Worm (Caenorhabditis elegans) whole organism, L1 larva: ENCODE data around the gene aat-2.

ENCODE experiments used
- C16A3.4 ChIP-seq: fragments of 150-350 bp; optimal IDR thresholded peaks from 2 replicates; lab custom pipeline; 2014; ENCODE audit warnings: missing biosample characterization, missing genetic modification characterization
- C34B4.2 ChIP-seq: sonication (generic microtip); optimal IDR thresholded peaks from 2 replicates; lab custom pipeline; 2017; ENCODE audit warnings: mild to moderate bottlenecking, missing genetic modification characterization, missing compliant biosample characterization
- ama-1 ChIP-seq: fragments of 150-350 bp; optimal IDR thresholded peaks from 2 replicates; lab custom pipeline; 2014
- ceh-82 ChIP-seq, 3 experiments: fragments of 150-350 bp in 1 of 3; sonication (generic microtip) in 2 of 3; optimal IDR thresholded peaks; 2 replicates each; lab custom pipeline; 2014 to 2017; ENCODE audit warnings: missing biosample characterization in 3 of 3, missing genetic modification characterization in 3 of 3
- ceh-88 ChIP-seq: fragments of 200-800 bp; sonication (Bioruptor generic); IDR thresholded peaks from 2 replicates; pipeline ENCODE4 v1.3.6; 2022; ENCODE audit warnings: missing genetic modification characterization, missing compliant biosample characterization
- dsc-1 ChIP-seq: sonication (generic microtip); optimal IDR thresholded peaks from 2 replicates; lab custom pipeline; 2016; ENCODE audit warnings: mild to moderate bottlenecking, missing genetic modification characterization, missing compliant biosample characterization
- efl-1 ChIP-seq, 4 experiments: fragments of 150-350 bp; optimal IDR thresholded peaks in 3 of 4; peaks in 1 of 4; 1 replicate in 1 of 4; 2 replicates in 3 of 4; lab custom pipeline; 2014; ENCODE audit warnings: missing biosample characterization in 2 of 4, missing genetic modification characterization in 2 of 4, missing genetic modification reagents in 2 of 4
- elt-2 ChIP-seq: sonication (generic microtip); optimal IDR thresholded peaks from 2 replicates; lab custom pipeline; 2016; ENCODE audit warnings: missing genetic modification characterization, mild to moderate bottlenecking, inconsistent platforms, missing compliant biosample characterization, missing genetic modification reagents
- fkh-10 ChIP-seq: sonication (generic microtip); optimal IDR thresholded peaks from 2 replicates; lab custom pipeline; 2017; ENCODE audit warnings: missing biosample characterization, missing genetic modification reagents, missing genetic modification characterization
- fkh-4 ChIP-seq: sonication (generic microtip); optimal IDR thresholded peaks from 2 replicates; lab custom pipeline; 2016; ENCODE audit warnings: missing compliant biosample characterization, missing genetic modification characterization, borderline replicate concordance
- fkh-8 ChIP-seq: sonication (generic microtip); optimal IDR thresholded peaks from 2 replicates; lab custom pipeline; 2016; ENCODE audit warnings: mild to moderate bottlenecking, missing genetic modification characterization, missing compliant biosample characterization
- hlh-4 ChIP-seq: sonication (generic microtip); optimal IDR thresholded peaks from 2 replicates; lab custom pipeline; 2016; ENCODE audit warnings: mild to moderate bottlenecking, missing genetic modification characterization, missing compliant biosample characterization
- irx-1 ChIP-seq: sonication (generic microtip); optimal IDR thresholded peaks from 2 replicates; lab custom pipeline; 2016; ENCODE audit warnings: missing genetic modification characterization, missing compliant biosample characterization
- lin-13 ChIP-seq: fragments of 150-350 bp; optimal IDR thresholded peaks from 2 replicates; lab custom pipeline; 2014; ENCODE audit warnings: missing biosample characterization, missing genetic modification reagents, missing genetic modification characterization
- lin-14 ChIP-seq: fragments of 200-800 bp; sonication (Bioruptor generic); optimal IDR thresholded peaks from 2 replicates; lab custom pipeline; 2018; ENCODE audit warnings: mild to moderate bottlenecking, missing genetic modification characterization, moderate library complexity, missing compliant biosample characterization
- lin-39 ChIP-seq: fragments of 150-350 bp; optimal IDR thresholded peaks from 2 replicates; lab custom pipeline; 2014; ENCODE audit warnings: missing biosample characterization, missing genetic modification reagents, missing genetic modification characterization
- mab-9 ChIP-seq: fragments of 200-800 bp; sonication (Bioruptor generic); IDR thresholded peaks from 2 replicates; pipeline ENCODE4 v1.3.6; 2022; ENCODE audit warnings: missing genetic modification reagents, missing genetic modification characterization, missing compliant biosample characterization
- mef-2 ChIP-seq: fragments of 150-350 bp; optimal IDR thresholded peaks from 2 replicates; lab custom pipeline; 2014; ENCODE audit warnings: missing biosample characterization, missing genetic modification characterization
- nhr-20 ChIP-seq: sonication (generic microtip); optimal IDR thresholded peaks from 2 replicates; lab custom pipeline; 2016; ENCODE audit warnings: mild to moderate bottlenecking, missing genetic modification characterization, missing compliant biosample characterization
- nhr-47 ChIP-seq: sonication (generic microtip); optimal IDR thresholded peaks from 2 replicates; lab custom pipeline; 2016; ENCODE audit warnings: mild to moderate bottlenecking, missing genetic modification characterization, moderate library complexity, missing compliant biosample characterization
- nhr-71 ChIP-seq: sonication (generic microtip); optimal IDR thresholded peaks from 2 replicates; lab custom pipeline; 2016; ENCODE audit warnings: mild to moderate bottlenecking, missing genetic modification characterization, moderate library complexity, missing compliant biosample characterization
- nhr-85 ChIP-seq: sonication (generic microtip); peaks from one replicate; lab custom pipeline; 2016; ENCODE audit warnings: missing genetic modification characterization, inconsistent platforms, missing compliant biosample characterization
- pax-3 ChIP-seq: fragments of 200-800 bp; sonication (Bioruptor generic); optimal IDR thresholded peaks from 2 replicates; lab custom pipeline; 2018; ENCODE audit warnings: mild to moderate bottlenecking, missing genetic modification characterization, moderate library complexity, missing compliant biosample characterization
- pqm-1 ChIP-seq: sonication (generic microtip); optimal IDR thresholded peaks from 3 replicates; lab custom pipeline; 2017; ENCODE audit warnings: missing biosample characterization, missing genetic modification characterization
- rnt-1 ChIP-seq: sonication (generic microtip); optimal IDR thresholded peaks from 2 replicates; lab custom pipeline; 2016; ENCODE audit warnings: mild to moderate bottlenecking, missing genetic modification characterization, moderate library complexity, missing compliant biosample characterization
- snpc-4 ChIP-seq: fragments of 150-350 bp; optimal IDR thresholded peaks from 2 replicates; lab custom pipeline; 2014; ENCODE audit warnings: missing biosample characterization, missing genetic modification characterization
- snu-23 ChIP-seq: sonication (generic microtip); optimal IDR thresholded peaks from 2 replicates; lab custom pipeline; 2016; ENCODE audit warnings: missing genetic modification characterization, missing compliant biosample characterization
- sox-4 ChIP-seq: sonication (generic microtip); optimal IDR thresholded peaks from 2 replicates; lab custom pipeline; 2016; ENCODE audit warnings: missing genetic modification characterization, missing compliant biosample characterization
- swsn-7 ChIP-seq: sonication (generic microtip); optimal IDR thresholded peaks from 2 replicates; lab custom pipeline; 2016; ENCODE audit warnings: missing genetic modification characterization, missing compliant biosample characterization
- tbx-2 ChIP-seq: sonication (generic microtip); optimal IDR thresholded peaks from 2 replicates; lab custom pipeline; 2016; ENCODE audit warnings: missing genetic modification characterization, missing compliant biosample characterization
- unc-130 ChIP-seq: fragments of 150-350 bp; optimal IDR thresholded peaks from 2 replicates; lab custom pipeline; 2017; ENCODE audit warnings: missing biosample characterization, missing genetic modification characterization, inconsistent platforms
- unc-98 ChIP-seq: fragments of 200-800 bp; sonication (Bioruptor generic); IDR thresholded peaks from 2 replicates; pipeline ENCODE4 v1.3.6; 2022; ENCODE audit warnings: missing genetic modification characterization, missing compliant biosample characterization
- vab-15 ChIP-seq: sonication (generic microtip); optimal IDR thresholded peaks from 2 replicates; lab custom pipeline; 2017; ENCODE audit warnings: missing genotype, mild to moderate bottlenecking, missing genetic modification characterization, missing compliant biosample characterization
- zag-1 ChIP-seq: fragments of 150-350 bp; optimal IDR thresholded peaks from 2 replicates; lab custom pipeline; 2014; ENCODE audit warnings: missing biosample characterization, missing genetic modification characterization

aat-2 gene

ce11 chrV:9271835-9272234 lies 25.7 kb upstream of the aat-2 start:
- no peak for TF ChIP-seq pqm-1 (tag; lab: Kevin White, UChicago)
- no peak for TF ChIP-seq ceh-82 (tag; optimal IDR thresholded peaks at IDR 0.05; lab: Kevin White, UChicago)
- peak; percentile 91 for TF ChIP-seq fkh-4 (tag; lab: Kevin White, UChicago)
- peak; percentile 56 for TF ChIP-seq nhr-85
- peak; percentile 30 for TF ChIP-seq nhr-71 (tag; lab: Kevin White, UChicago)
- no peak for TF ChIP-seq ama-1 (lab: Kevin White, UChicago)
- TF ChIP-seq fkh-8 (tag; lab: Kevin White, UChicago): peak; percentile 42
- peak; percentile 98 for TF ChIP-seq dsc-1 (tag; lab: Kevin White, UChicago)
- TF ChIP-seq nhr-20 (tag; lab: Kevin White, UChicago): no peak

- TF ChIP-seq nhr-20 (tag; lab: Kevin White, UChicago) (peak; percentile 25), rnt-1 (tag; lab: Kevin White, UChicago) (peak; percentile 32), efl-1 (optimal IDR thresholded peaks at IDR 0.05; lab: Kevin White, UChicago) (no peak), efl-1 (GFP tag; optimal IDR thresholded peaks at IDR 0.05 in 1 of 2; lab: Kevin White, UChicago) (peak in 1 of 2 experiments; percentile 38), swsn-7 (tag; lab: Kevin White, UChicago) (no peak), lin-14 (GFP tag; lab: Kevin White, UChicago) (peak; percentile 68), dsc-1 (tag; lab: Kevin White, UChicago) (peak; percentile 24), snpc-4 (tag; lab: Kevin White, UChicago) (no peak), nhr-71 (tag; lab: Kevin White, UChicago) (peak; percentile 55)
Observed at ce11 chrV:9270442-9270841, 24.3 kb upstream of the aat-2 start.

ce11 chrV:9268202-9268601 lies 22.0 kb upstream of the aat-2 start:
- TF ChIP-seq fkh-8 (tag; lab: Kevin White, UChicago) (peak; percentile 5), efl-1 (optimal IDR thresholded peaks at IDR 0.05; lab: Kevin White, UChicago) (no peak), efl-1 (GFP tag; optimal IDR thresholded peaks at IDR 0.05 in 1 of 2; lab: Kevin White, UChicago) (peak in 1 of 2 experiments; percentile 9), dsc-1 (tag; lab: Kevin White, UChicago) (peak; percentile 68), irx-1 (no peak)

ce11 chrV:9266399-9266798 lies 20.2 kb upstream of the aat-2 start, which contains the start of gene slc-17.7:
slc-17.7 (minus strand) TSS chrV:9266499.
- TF ChIP-seq nhr-71 (tag; lab: Kevin White, UChicago) (no peak), lin-39 (tag; lab: Kevin White, UChicago) (no peak), unc-130 (tag; lab: Kevin White, UChicago) (no peak), C34B4.2 (no peak), vab-15 (tag; lab: Kevin White, UChicago) (no peak), tbx-2 (tag; lab: Kevin White, UChicago) (no peak), irx-1 (no peak), zag-1 (no peak), fkh-8 (tag; lab: Kevin White, UChicago) (no peak)

ce11 chrV:9262708-9263107 lies 16.5 kb upstream of the aat-2 start:
- peak; percentile 10 for TF ChIP-seq elt-2 (tag; lab: Kevin White, UChicago)
- TF ChIP-seq nhr-85: no peak
- peak; percentile 13 for TF ChIP-seq nhr-20 (tag; lab: Kevin White, UChicago)

ce11 chrV:9261492-9261891 lies 15.3 kb upstream of the aat-2 start, which contains the start of gene nhr-36:
nhr-36 (minus strand) TSS chrV:9261592.
- peak; percentile 24 for TF ChIP-seq fkh-8 (tag; lab: Kevin White, UChicago)
- no peak for TF ChIP-seq mef-2 (tag; lab: Kevin White, UChicago)
- peak; percentile 36 for TF ChIP-seq nhr-71 (tag; lab: Kevin White, UChicago)
- peak; percentile 32 for TF ChIP-seq nhr-47 (tag; lab: Kevin White, UChicago)

- TF ChIP-seq lin-14 (GFP tag; lab: Kevin White, UChicago) (no peak), hlh-4 (tag; lab: Kevin White, UChicago) (peak; percentile 58), zag-1 (no peak), unc-98 (GFP tag; lab: Robert Waterston, UW) (no peak), fkh-10 (GFP tag; lab: Kevin White, UChicago) (no peak), dsc-1 (tag; lab: Kevin White, UChicago) (peak; percentile 73), swsn-7 (tag; lab: Kevin White, UChicago) (peak; percentile 12), nhr-47 (tag; lab: Kevin White, UChicago) (peak; percentile 43), sox-4 (tag; lab: Kevin White, UChicago) (peak; percentile 68), ceh-88 (GFP tag; lab: Robert Waterston, UW) (no peak), pax-3 (tag; lab: Kevin White, UChicago) (peak; percentile 60), fkh-8 (tag; lab: Kevin White, UChicago) (peak; percentile 84), mab-9 (no peak), C16A3.4 (tag; lab: Kevin White, UChicago) (no peak), nhr-71 (tag; lab: Kevin White, UChicago) (peak; percentile 80), tbx-2 (tag; lab: Kevin White, UChicago) (no peak), lin-13 (GFP tag; lab: Kevin White, UChicago) (no peak), snu-23 (GFP tag; lab: Kevin White, UChicago) (no peak)
Observed at ce11 chrV:9260411-9260810, 14.3 kb upstream of the aat-2 start.
